Fruit fly (Drosophila melanogaster): Measurements from ENCODE around the gene Nlg1.

The Nlg1 gene

DNA sequence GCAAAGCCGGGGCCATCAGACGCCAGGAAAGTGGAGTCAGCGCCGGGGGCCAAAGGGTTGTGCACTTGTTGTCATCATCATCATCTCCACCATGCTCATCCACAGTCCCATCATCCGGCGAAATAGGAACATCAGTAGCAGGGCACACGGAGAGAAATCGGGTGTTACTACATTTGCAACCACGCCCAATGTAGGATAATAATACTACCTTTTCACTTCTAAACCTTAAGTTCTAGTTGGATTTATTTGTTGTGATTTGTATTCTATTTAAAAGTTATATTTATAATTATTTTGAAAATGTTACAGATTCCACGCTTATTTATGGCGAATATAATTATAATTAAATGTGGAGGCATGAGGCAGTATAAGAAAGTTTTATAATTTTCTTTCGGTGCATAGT is 7.1 kb upstream of the Nlg1 start:
- TF ChIP-seq h (GFP tag; optimal IDR thresholded peaks at IDR 0.05) (no peak), HLH106 (tag; optimal IDR thresholded peaks at IDR 0.05) (peak; percentile 12)

- no peak for TF ChIP-seq dl (GFP tag; optimal IDR thresholded peaks at IDR 0.05; ENCODE audit: insufficient read depth in 1 of 2, partially characterized antibody in 2 of 2)
Measured at dm6 chr3R:7667843-7668242, 9.8 kb downstream of the Nlg1 start.

DNA sequence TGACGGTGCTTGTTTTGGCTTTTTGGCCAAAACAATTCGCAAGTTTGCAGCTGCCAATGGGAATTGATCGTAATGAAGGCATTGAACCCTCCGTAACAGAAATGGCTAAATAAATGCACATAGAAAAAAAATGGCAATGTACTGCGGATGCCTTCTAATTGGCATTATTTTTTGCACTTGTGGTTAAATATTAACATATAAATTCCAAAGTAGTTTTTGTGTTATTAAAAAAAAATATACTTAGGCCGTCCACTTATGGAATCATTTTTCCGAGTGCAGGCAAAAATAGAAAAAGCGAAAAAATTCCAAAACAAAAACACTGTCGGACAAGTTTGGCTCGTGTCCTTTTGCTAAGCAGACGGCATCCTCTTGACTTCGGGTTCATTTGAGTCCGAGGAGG is 28.8 kb downstream of the Nlg1 start:
- TF ChIP-seq Myc (optimal IDR thresholded peaks at IDR 0.05) (no peak), usp (GFP tag; optimal IDR thresholded peaks at IDR 0.05) (no peak), brk (GFP tag; optimal IDR thresholded peaks at IDR 0.05) (no peak), Abd-B (GFP tag; optimal IDR thresholded peaks at IDR 0.05) (no peak), Vsx2 (GFP tag; optimal IDR thresholded peaks at IDR 0.05; ENCODE audit: partially characterized antibody) (no peak), Dfd (GFP tag; optimal IDR thresholded peaks at IDR 0.05) (no peak)

DNA sequence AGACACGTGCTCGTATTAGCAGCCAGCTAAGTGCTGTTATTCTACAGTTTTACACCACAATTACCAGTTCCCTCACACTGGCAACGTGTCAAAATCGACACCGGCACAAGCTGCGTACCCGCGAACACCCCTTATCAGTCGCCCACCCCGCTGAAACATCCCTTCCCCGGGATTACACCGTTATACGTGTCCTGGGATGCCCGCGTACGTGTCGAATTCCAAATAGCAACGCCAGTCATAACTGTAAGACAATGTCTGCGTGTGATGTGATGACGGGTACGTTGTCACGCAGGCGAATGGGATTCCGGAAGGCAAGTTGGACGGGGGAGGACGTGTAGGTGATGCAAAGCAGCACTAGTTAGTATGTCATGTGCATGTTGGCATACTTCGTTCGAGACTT is 61.9 kb downstream of the Nlg1 start:
- TF ChIP-seq GATAd (GFP tag; optimal IDR thresholded peaks at IDR 0.05) (no peak), brk (GFP tag; optimal IDR thresholded peaks at IDR 0.05) (no peak), CG9705 (GFP tag; optimal IDR thresholded peaks at IDR 0.05) (no peak), pan (optimal IDR thresholded peaks at IDR 0.05) (no peak), dsf (GFP tag; optimal IDR thresholded peaks at IDR 0.05; ENCODE audit: borderline replicate concordance) (no peak), Abd-B (GFP tag; optimal IDR thresholded peaks at IDR 0.05) (no peak), Hr78 (GFP tag; optimal IDR thresholded peaks at IDR 0.05) (no peak), CrebA (GFP tag; optimal IDR thresholded peaks at IDR 0.05; ENCODE audit: borderline replicate concordance) (no peak), Hr83 (GFP tag; optimal IDR thresholded peaks at IDR 0.05; ENCODE audit: poor library complexity, severe bottlenecking) (no peak), tai (GFP tag; optimal IDR thresholded peaks at IDR 0.05) (no peak), br (GFP tag; optimal IDR thresholded peaks at IDR 0.05) (no peak), Dif (GFP tag; optimal IDR thresholded peaks at IDR 0.05; ENCODE audit: partially characterized antibody) (no peak), Sp1 (GFP tag; optimal IDR thresholded peaks at IDR 0.05) (no peak), Dfd (GFP tag; optimal IDR thresholded peaks at IDR 0.05) (no peak), Mio (GFP tag; optimal IDR thresholded peaks at IDR 0.05) (no peak), CG32264 (GFP tag; optimal IDR thresholded peaks at IDR 0.05) (no peak), psq (GFP tag; optimal IDR thresholded peaks at IDR 0.05) (no peak)

DNA sequence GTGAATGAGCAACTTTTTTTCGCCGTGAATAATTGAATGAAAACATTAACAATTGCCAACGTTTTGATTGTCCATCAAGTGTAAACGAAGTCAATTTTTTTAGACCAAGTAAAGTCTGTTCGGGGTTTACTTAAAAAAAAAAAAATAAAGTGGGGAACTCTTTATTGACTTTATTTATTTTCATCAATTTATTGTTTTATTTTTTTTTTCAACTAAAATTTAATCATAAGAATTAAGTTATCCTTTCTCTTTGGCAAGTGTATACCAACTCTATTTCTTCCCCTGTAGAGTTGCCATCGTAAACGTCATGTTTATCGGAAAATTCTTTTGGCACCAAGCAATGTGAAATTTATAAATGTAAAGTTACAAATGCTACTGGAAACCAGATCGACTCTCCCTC is 64.1 kb downstream of the Nlg1 start, which contains the start of gene CG2616:
Gene CG2616 (plus strand): TSS at position 301 of the 400 bp plus-strand sequence.
- TF ChIP-seq lola (GFP tag; optimal IDR thresholded peaks at IDR 0.05) = no peak
- TF ChIP-seq Abd-B (GFP tag; optimal IDR thresholded peaks at IDR 0.05) = no peak
- no peak for TF ChIP-seq jim (GFP tag; optimal IDR thresholded peaks at IDR 0.05)
- TF ChIP-seq Sp1 (GFP tag; optimal IDR thresholded peaks at IDR 0.05) = no peak
- no peak for TF ChIP-seq dsf (GFP tag; optimal IDR thresholded peaks at IDR 0.05; ENCODE audit: borderline replicate concordance)
- no peak for TF ChIP-seq Mio (GFP tag; optimal IDR thresholded peaks at IDR 0.05)

DNA sequence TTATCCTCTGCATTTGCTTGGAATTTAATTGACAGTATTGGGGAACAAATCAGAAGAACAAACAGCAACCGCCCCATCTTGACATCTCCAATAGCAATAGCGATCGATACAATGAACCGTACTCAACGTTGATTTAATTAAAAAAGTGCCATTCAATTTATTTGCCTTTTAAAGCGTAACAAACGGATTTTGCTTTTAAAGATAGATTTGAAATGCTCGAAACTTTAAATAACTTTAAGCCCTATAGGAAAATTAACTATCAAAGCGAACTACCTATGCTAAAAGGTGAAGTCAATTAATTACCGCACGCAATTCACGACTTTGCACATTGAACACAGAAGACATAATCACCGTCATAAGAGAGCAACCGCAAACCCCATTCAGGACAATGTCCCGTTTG is 81.4 kb downstream of the Nlg1 start, which contains the start of gene CG43254:
Gene CG43254 (minus strand): TSS at position 101 of the 400 bp plus-strand sequence.
- TF ChIP-seq Hr78 (GFP tag; optimal IDR thresholded peaks at IDR 0.05) = no peak
- TF ChIP-seq h (GFP tag; optimal IDR thresholded peaks at IDR 0.05) = no peak
- no peak for TF ChIP-seq CG9705 (GFP tag; optimal IDR thresholded peaks at IDR 0.05)
- no peak for TF ChIP-seq Sp1 (GFP tag; optimal IDR thresholded peaks at IDR 0.05)

Measured in whole organism, wandering third instar larva.